Fruit fly (Drosophila melanogaster) Kc167 (cell line): ENCODE results near the gene CG45075.

ENCODE experiments used
- Myc ChIP-seq: fragments of >200 bp; optimal IDR thresholded peaks from 2 replicates; lab custom pipeline; 2017; ENCODE audit warnings: missing external identifiers
- h ChIP-seq: fragments of >200 bp; optimal IDR thresholded peaks from 3 replicates; lab custom pipeline; 2018; ENCODE audit warnings: missing external identifiers
- insv ChIP-seq: fragments of >200 bp; optimal IDR thresholded peaks from 3 replicates; lab custom pipeline; 2018; ENCODE audit warnings: missing external identifiers

- TF ChIP-seq Myc = no peak
- TF ChIP-seq h (lab: Kevin White, UChicago) = no peak
- no peak for TF ChIP-seq insv
Measured at dm6 chr2L:6139082-6139481, 47.9 kb downstream of the CG45075 start, which contains the start of gene CG13991.
